Worm (Caenorhabditis elegans) whole organism, young adult: ENCODE data around the gene K09C6.3.
"Not testable (repeated sequence)": the region's sequence is repeated elsewhere in the genome, so short reads cannot be mapped to it uniquely, and the experiment has no call there.

Experiments used
- F22D6.2 ChIP-seq: sonication (generic microtip); optimal IDR thresholded peaks from 2 replicates; lab custom pipeline; 2016; ENCODE audit warnings: mild to moderate bottlenecking, missing genetic modification characterization, missing compliant biosample characterization
- ama-1 ChIP-seq, 3 experiments: fragments of 150-350 bp in 1 of 3; sonication (generic microtip) in 2 of 3; optimal IDR thresholded peaks; 2 replicates each; lab custom pipeline; 2014 to 2018; ENCODE audit warnings: missing biosample characterization in 2 of 3, missing genetic modification characterization in 2 of 3, missing genetic modification reagents in 2 of 3
- egl-44 ChIP-seq: fragments of 200-800 bp; sonication (Bioruptor generic); IDR thresholded peaks from 2 replicates; pipeline ENCODE4 v1.3.6; 2022; ENCODE audit warnings: missing genetic modification reagents, missing genetic modification characterization, missing compliant biosample characterization
- lag-1 ChIP-seq: fragments of 200-800 bp; sonication (Bioruptor generic); IDR thresholded peaks from 2 replicates; pipeline ENCODE4 v1.3.6; 2022; ENCODE audit warnings: missing genetic modification reagents, missing genetic modification characterization, missing compliant biosample characterization
- let-607 ChIP-seq, 2 experiments: fragments of 200-800 bp in 1 of 2; sonication (Bioruptor generic) in 1 of 2; sonication (generic microtip) in 1 of 2; optimal IDR thresholded peaks; 2 replicates each; lab custom pipeline; 2016 to 2018; ENCODE audit warnings: mild to moderate bottlenecking in 2 of 2, missing compliant biosample characterization in 2 of 2, missing genetic modification characterization in 2 of 2, moderate library complexity in 2 of 2, missing genotype in 1 of 2
- lir-1 ChIP-seq: fragments of 200-800 bp; sonication (Bioruptor generic); conservative IDR thresholded peaks from 2 replicates; pipeline ENCODE4 v1.3.6; 2022; ENCODE audit warnings: missing genetic modification reagents, missing genetic modification characterization, missing compliant biosample characterization
- nhr-90 ChIP-seq: sonication (generic microtip); optimal IDR thresholded peaks from 2 replicates; lab custom pipeline; 2016; ENCODE audit warnings: missing genotype, mild to moderate bottlenecking, missing genetic modification characterization, missing compliant biosample characterization

- TF ChIP-seq lir-1 (GFP tag; lab: Robert Waterston, UW); ama-1 (optimal IDR thresholded peaks at IDR 0.05; lab: Kevin White, UChicago); ama-1 (GFP tag; optimal IDR thresholded peaks at IDR 0.05; lab: Kevin White, UChicago); lag-1 (GFP tag; lab: Robert Waterston, UW); nhr-90 (tag; lab: Kevin White, UChicago); F22D6.2 (tag; lab: Kevin White, UChicago); let-607 (tag; optimal IDR thresholded peaks at IDR 0.05; lab: Kevin White, UChicago); egl-44 (GFP tag; lab: Robert Waterston, UW): not testable (repeated sequence)
Observed at ce11 chrV:838984-839471, 13.3 kb upstream of the K09C6.3 start, which contains the start of the genes K09C6.7 and K09C6.10.
